Worm (Caenorhabditis elegans): ENCODE data around the gene R12H7.4.
A peak's percentile ranks its signal among the peaks of the same experiment; 100 is the strongest.

The R12H7.4 gene

ce11 chrX:13209026-13209425 lies 7.9 kb upstream of the R12H7.4 start:
- TF ChIP-seq ama-1 (optimal IDR thresholded peaks at IDR 0.05) (no peak), ama-1 (GFP tag; optimal IDR thresholded peaks at IDR 0.05) (no peak), F49E8.2 (tag; optimal IDR thresholded peaks at IDR 0.05; ENCODE audit: insufficient read depth) (no peak), D2030.7 (GFP tag; IDR thresholded peaks at IDR 0.05) (no peak), K11D2.4 (GFP tag; IDR thresholded peaks at IDR 0.05) (no peak), dpl-1 (GFP tag; optimal IDR thresholded peaks at IDR 0.05) (no peak)

- TF ChIP-seq K12H6.12 (tag; optimal IDR thresholded peaks at IDR 0.05) (peak; percentile 39), egrh-3 (GFP tag; IDR thresholded peaks at IDR 0.05) (no peak), D2030.7 (GFP tag; IDR thresholded peaks at IDR 0.05) (no peak), pha-4 (tag; optimal IDR thresholded peaks at IDR 0.05) (no peak), zfh-2 (GFP tag; conservative IDR thresholded peaks at IDR 0.05) (peak; percentile 38; the same call in 1 of the 2 replicates), tbx-9 (tag; optimal IDR thresholded peaks at IDR 0.05; ENCODE audit: borderline replicate concordance) (no peak), chd-7 (tag; optimal IDR thresholded peaks at IDR 0.05) (peak; percentile 1), him-1 (tag; optimal IDR thresholded peaks at IDR 0.05) (no peak), lin-40 (tag; optimal IDR thresholded peaks at IDR 0.05) (peak; percentile 10)
These were observed 6.4 kb upstream of the R12H7.4 start for ce11 chrX:13210478-13210877.

- TF ChIP-seq ztf-28 (GFP tag; IDR thresholded peaks at IDR 0.05) (no peak), C06A6.2 (GFP tag; conservative IDR thresholded peaks at IDR 0.05) (no peak), him-1 (tag; optimal IDR thresholded peaks at IDR 0.05) (no peak), nhr-179 (tag; optimal IDR thresholded peaks at IDR 0.05) (no peak), F23B12.7 (tag; optimal IDR thresholded peaks at IDR 0.05; ENCODE audit: insufficient read depth) (no peak), lir-1 (GFP tag; conservative IDR thresholded peaks at IDR 0.05) (no peak), F49E8.2 (tag; optimal IDR thresholded peaks at IDR 0.05; ENCODE audit: insufficient read depth) (no peak), rec-8 (tag; optimal IDR thresholded peaks at IDR 0.05) (no peak), dox-1 (GFP tag; IDR thresholded peaks at IDR 0.05) (no peak), snpc-1.3 (tag; optimal IDR thresholded peaks at IDR 0.05; ENCODE audit: insufficient read depth) (no peak), sdz-38 (tag; optimal IDR thresholded peaks at IDR 0.05) (no peak), mxl-1 (tag; optimal IDR thresholded peaks at IDR 0.05) (no peak), bed-2 (GFP tag; IDR thresholded peaks at IDR 0.05) (no peak), zim-3 (tag; optimal IDR thresholded peaks at IDR 0.05) (no peak), B0019.2 (GFP tag; conservative IDR thresholded peaks at IDR 0.05) (no peak), ztf-6 (GFP tag; IDR thresholded peaks at IDR 0.05) (no peak), atf-7 (tag; optimal IDR thresholded peaks at IDR 0.05) (no peak)
These were observed 4.4 kb upstream of the R12H7.4 start for ce11 chrX:13212528-13212927.

ce11 chrX:13217940-13218339 lies 1.0 kb downstream of the R12H7.4 start:
- TF ChIP-seq sdz-38 (tag; optimal IDR thresholded peaks at IDR 0.05) (no peak), hmg-1.2 (GFP tag; IDR thresholded peaks at IDR 0.05) (no peak), Y95B8A.8 (GFP tag; IDR thresholded peaks at IDR 0.05) (no peak), lsl-1 (GFP tag; optimal IDR thresholded peaks at IDR 0.05) (no peak), snpc-1.1 (tag; optimal IDR thresholded peaks at IDR 0.05; ENCODE audit: insufficient read depth) (no peak), attf-6 (GFP tag; IDR thresholded peaks at IDR 0.05) (no peak)

Data from whole organism, young adult.